Worm (Caenorhabditis elegans): ENCODE results near the gene fbxb-79.
A peak's percentile ranks its signal among the peaks of the same experiment; 100 is the strongest.
"Not testable (repeated sequence)": the region's sequence is repeated elsewhere in the genome, so short reads cannot be mapped to it uniquely, and the experiment has no call there.

The fbxb-79 gene

DNA sequence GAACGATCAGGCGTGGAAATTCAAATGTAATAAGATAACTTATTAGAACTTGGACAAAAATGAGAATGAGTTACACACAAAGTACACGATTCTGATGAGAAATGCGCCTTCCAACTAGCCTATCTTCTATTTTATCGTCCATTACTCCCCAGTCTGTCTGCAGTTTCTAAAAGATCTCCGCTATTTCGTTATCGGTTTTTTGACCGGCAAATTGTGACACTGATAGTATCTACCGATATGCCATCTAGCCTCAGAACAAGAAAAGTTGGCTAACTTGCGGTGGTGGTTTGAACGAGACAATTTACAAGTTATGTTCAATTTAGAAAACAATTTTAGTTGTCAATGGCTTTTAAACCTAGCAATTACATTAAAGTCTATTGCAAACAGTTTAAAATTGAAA lies 22.2 kb upstream of the fbxb-79 start (continued):
- TF ChIP-seq mep-1 (tag; optimal IDR thresholded peaks at IDR 0.05) (peak; percentile 10), elt-3 (tag; optimal IDR thresholded peaks at IDR 0.05) (peak in 2 of 6 experiments; percentile 46 to 57), C16A3.4 (tag; optimal IDR thresholded peaks at IDR 0.05) (no peak), lin-14 (GFP tag; optimal IDR thresholded peaks at IDR 0.05) (peak; percentile 78), hlh-17 (GFP tag; optimal IDR thresholded peaks at IDR 0.05; ENCODE audit: borderline replicate concordance) (no peak), aha-1 (tag; optimal IDR thresholded peaks at IDR 0.05) (no peak), sptf-1 (tag; optimal IDR thresholded peaks at IDR 0.05) (no peak)

DNA sequence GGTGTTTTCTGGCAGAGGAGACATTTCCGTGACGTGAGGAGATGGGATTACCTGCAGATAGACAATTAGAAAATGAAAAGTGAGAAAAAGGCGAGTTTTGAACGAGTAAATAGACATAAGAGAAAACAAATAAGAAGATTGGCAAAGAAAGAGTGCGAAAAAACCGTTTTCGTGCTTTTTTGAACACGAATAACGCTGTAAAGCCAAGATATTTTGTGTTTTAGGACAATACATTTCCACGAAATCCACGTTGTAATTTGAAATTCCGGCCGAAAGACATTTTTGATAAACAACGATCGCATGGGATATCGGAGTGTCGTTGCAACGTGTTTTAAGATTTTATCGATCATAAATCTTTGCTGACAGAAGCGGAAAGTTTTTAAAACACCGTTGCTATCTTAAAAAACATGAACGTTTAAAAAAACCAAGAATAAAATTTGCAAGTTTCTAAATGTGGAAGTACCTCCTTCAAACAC lies 21.5 kb upstream of the fbxb-79 start, which contains the start of gene adk-1:
Gene adk-1 (minus strand): TSS at position 51 of the 476 bp plus-strand sequence.
- TF ChIP-seq lin-35 (GFP tag; optimal IDR thresholded peaks at IDR 0.05) (peak; percentile 12 to 68), efl-1 (optimal IDR thresholded peaks at IDR 0.05) (peak in 1 of 2 experiments; percentile 68), efl-1 (GFP tag; optimal IDR thresholded peaks at IDR 0.05 in 1 of 2) (peak; percentile 73 to 97), vab-15 (tag; optimal IDR thresholded peaks at IDR 0.05) (no peak), ztf-4 (tag; optimal IDR thresholded peaks at IDR 0.05) (no peak), lsy-2 (tag; optimal IDR thresholded peaks at IDR 0.05) (peak; percentile 11 to 49), hpl-2 (GFP tag; optimal IDR thresholded peaks at IDR 0.05) (no peak), efl-3 (GFP tag; optimal IDR thresholded peaks at IDR 0.05) (no peak), blmp-1 (tag; optimal IDR thresholded peaks at IDR 0.05) (peak; percentile 6), dpl-1 (GFP tag; optimal IDR thresholded peaks at IDR 0.05) (peak in 2 of 3 experiments; percentile 57 to 75), xbp-1 (tag; optimal IDR thresholded peaks at IDR 0.05) (peak; percentile 2)

DNA sequence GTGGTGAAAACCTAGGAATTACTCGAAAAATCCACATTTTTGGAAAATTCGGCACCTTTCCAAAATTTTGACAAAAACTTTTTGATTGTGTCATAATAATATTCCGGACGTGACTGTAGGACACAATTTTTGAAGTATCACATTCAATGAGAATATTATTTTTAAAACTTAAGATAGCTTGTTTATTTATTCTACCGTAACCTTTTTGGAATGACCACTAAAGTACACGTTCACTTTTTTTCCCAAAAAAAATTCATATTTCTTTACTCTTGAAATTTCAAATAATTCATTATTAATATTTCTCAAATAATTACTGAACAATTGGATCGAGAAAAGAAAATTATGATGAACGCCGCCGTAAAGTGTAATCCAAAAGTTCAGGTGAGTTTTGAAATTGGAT lies 17.9 kb upstream of the fbxb-79 start, which contains the start of gene R07H5.9:
Gene R07H5.9 (plus strand): TSS at position 301 of the 400 bp plus-strand sequence.
- TF ChIP-seq F16B12.6 (tag; optimal IDR thresholded peaks at IDR 0.05) = no peak
- no peak for TF ChIP-seq C04F5.9 (tag; optimal IDR thresholded peaks at IDR 0.05)
- no peak for TF ChIP-seq lin-39 (tag; optimal IDR thresholded peaks at IDR 0.05)
- no peak for TF ChIP-seq ets-5 (GFP tag; IDR thresholded peaks at IDR 0.05)
- TF ChIP-seq efl-3 (GFP tag; optimal IDR thresholded peaks at IDR 0.05) = no peak
- no peak for TF ChIP-seq nhr-237 (tag; optimal IDR thresholded peaks at IDR 0.05)
- no peak for TF ChIP-seq elt-3 (tag; optimal IDR thresholded peaks at IDR 0.05)
- no peak for TF ChIP-seq tbx-2 (tag; optimal IDR thresholded peaks at IDR 0.05)
- TF ChIP-seq irx-1 (tag; optimal IDR thresholded peaks at IDR 0.05) = no peak
- no peak for TF ChIP-seq ces-1 (GFP tag; optimal IDR thresholded peaks at IDR 0.05)

DNA sequence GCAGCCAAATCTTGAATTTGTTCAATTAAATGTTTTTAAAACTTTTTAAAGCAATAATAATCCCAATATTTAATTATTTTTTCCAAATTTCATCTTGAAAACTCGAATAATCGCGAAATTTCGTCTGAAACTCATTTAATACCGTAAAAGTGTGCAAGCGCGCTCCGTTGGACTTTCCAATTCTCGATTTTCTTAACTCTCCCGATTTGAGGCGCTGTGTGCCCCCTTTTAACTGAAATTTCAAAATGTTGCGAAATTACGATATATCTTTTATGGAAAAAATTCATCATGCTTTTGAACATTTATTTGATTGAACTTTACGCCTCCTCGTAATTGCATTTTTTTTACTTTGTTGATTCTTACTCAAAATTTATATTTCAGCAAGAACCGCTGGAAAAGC lies 13.1 kb upstream of the fbxb-79 start, which contains the start of gene R07H5.11:
Gene R07H5.11 (plus strand): TSS at position 380 of the 400 bp plus-strand sequence.
- not testable (repeated sequence) for TF ChIP-seq nhr-237 (tag; optimal IDR thresholded peaks at IDR 0.05); ceh-88 (GFP tag; IDR thresholded peaks at IDR 0.05); lin-13 (GFP tag; optimal IDR thresholded peaks at IDR 0.05)

DNA sequence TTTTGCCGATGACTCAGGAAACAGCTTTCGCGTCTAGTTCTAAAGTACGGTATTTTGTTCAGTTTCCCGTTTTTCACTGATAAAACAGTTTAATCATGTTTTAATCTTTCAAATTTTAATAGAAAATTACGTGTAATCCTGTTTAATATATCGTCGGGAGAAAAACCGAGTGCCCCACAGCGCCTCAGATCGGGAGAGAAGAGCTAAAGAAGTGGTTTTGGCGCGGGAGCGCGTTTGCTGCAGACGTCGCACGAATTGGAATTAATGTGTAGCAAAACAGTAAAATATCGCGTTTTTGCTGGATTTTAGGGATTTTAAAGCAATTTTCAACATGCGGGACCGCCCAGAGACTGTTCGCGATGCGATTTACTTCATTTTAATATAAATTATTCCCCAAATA lies 11.4 kb upstream of the fbxb-79 start:
- peak; percentile 30 for TF ChIP-seq nhr-19 (GFP tag; conservative IDR thresholded peaks at IDR 0.05)

DNA sequence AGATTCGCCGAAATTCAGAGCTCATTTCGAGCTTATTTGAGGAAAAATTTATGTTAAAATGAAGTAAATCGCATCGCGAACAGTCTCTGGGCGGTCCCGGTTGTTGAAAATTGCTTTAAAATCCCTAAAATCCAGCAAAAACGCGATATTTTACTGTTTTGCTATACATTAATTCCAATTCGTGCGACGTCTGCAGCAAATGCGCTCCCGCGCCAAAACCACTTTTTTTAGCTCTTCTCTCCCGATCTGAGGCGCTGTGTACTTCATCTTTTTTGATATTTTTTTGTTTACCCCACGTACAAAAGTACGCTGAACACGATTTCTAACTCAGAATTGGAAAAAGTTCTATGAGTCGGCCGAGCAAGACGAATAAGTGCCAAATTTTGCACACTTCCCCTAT lies 9.7 kb upstream of the fbxb-79 start, which contains the start of gene R07H5.16:
Gene R07H5.16 (plus strand): TSS at position 348 of the 400 bp plus-strand sequence.
- TF ChIP-seq isw-1 (GFP tag; IDR thresholded peaks at IDR 0.05) = peak; percentile 15; the same call in 1 of the 2 replicates
- TF ChIP-seq rnt-1 (tag; optimal IDR thresholded peaks at IDR 0.05) = peak; percentile 2

DNA sequence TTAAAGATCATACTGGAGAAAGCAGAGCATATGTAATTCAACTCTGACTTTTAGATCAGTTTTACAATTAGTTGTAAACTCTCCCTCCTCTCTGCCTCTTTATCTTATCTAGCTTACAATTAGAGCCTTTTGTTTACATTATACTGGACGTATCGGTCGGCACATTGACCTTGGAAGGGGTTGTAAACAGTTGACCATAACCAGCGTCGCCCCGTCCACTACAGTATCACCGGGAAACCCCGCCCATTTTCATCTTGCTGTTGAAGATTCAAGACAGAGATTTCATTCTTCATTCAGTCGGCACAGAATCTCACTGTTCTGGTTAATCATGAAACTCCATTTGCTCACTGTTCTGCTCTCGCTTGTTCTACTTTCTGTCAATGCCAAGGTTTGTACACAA lies 2.6 kb downstream of the fbxb-79 start, which contains the start of gene sdz-27:
Gene sdz-27 (plus strand): TSS at position 301 of the 400 bp plus-strand sequence.
- no peak for TF ChIP-seq nhr-237 (tag; optimal IDR thresholded peaks at IDR 0.05)
- TF ChIP-seq fkh-4 (tag; optimal IDR thresholded peaks at IDR 0.05; ENCODE audit: borderline replicate concordance) = no peak
- TF ChIP-seq xbp-1 (tag; optimal IDR thresholded peaks at IDR 0.05) = no peak
- no peak for TF ChIP-seq C34B4.2 (tag; optimal IDR thresholded peaks at IDR 0.05)
- no peak for TF ChIP-seq nhr-28 (tag; optimal IDR thresholded peaks at IDR 0.05)
- TF ChIP-seq sup-37 (GFP tag; optimal IDR thresholded peaks at IDR 0.05) = no peak
- TF ChIP-seq ceh-8 (GFP tag; optimal IDR thresholded peaks at IDR 0.05) = no peak
- TF ChIP-seq nhr-11 (tag; optimal IDR thresholded peaks at IDR 0.05) = no peak
- no peak for TF ChIP-seq isw-1 (GFP tag; IDR thresholded peaks at IDR 0.05)
- no peak for TF ChIP-seq nhr-77 (tag; optimal IDR thresholded peaks at IDR 0.05)
- TF ChIP-seq mab-9 (GFP tag; IDR thresholded peaks at IDR 0.05) = no peak
- TF ChIP-seq nhr-76 (tag; optimal IDR thresholded peaks at IDR 0.05) = no peak
- TF ChIP-seq zag-1 (tag; optimal IDR thresholded peaks at IDR 0.05) = no peak
- no peak for TF ChIP-seq dpl-1 (GFP tag; optimal IDR thresholded peaks at IDR 0.05)
- no peak for TF ChIP-seq F16B12.6 (tag; optimal IDR thresholded peaks at IDR 0.05)
